Fruit fly (Drosophila melanogaster) whole organism, embryonic: Measurements from ENCODE around the gene CG44158.
A peak's percentile ranks its signal among the peaks of the same experiment; 100 is the strongest.

Experiments used
- Abd-B ChIP-seq: fragments of 200-800 bp; sonication (Bioruptor generic); optimal IDR thresholded peaks from 2 replicates; lab custom pipeline; 2018; ENCODE audit warnings: missing biosample characterization, mild to moderate bottlenecking, missing genetic modification characterization, moderate library complexity
- Ada2b ChIP-seq: fragments of 200-800 bp; sonication (Bioruptor generic); IDR thresholded peaks from 2 replicates; pipeline ENCODE4 v1.3.6; 2022; ENCODE audit warnings: missing biosample characterization, missing genetic modification characterization
- Atf6 ChIP-seq: fragments of 200-800 bp; sonication (Bioruptor generic); IDR thresholded peaks from 2 replicates; pipeline ENCODE4 v1.3.6; 2022; ENCODE audit warnings: missing biosample characterization, missing genetic modification characterization
- CG10543 ChIP-seq: fragments of 200-800 bp; sonication (Bioruptor generic); optimal IDR thresholded peaks from 3 replicates; lab custom pipeline; 2017; ENCODE audit warnings: missing biosample characterization, mild to moderate bottlenecking, missing genetic modification characterization, moderate library complexity
- CG10979 ChIP-seq: fragments of 200-800 bp; sonication (Bioruptor generic); optimal IDR thresholded peaks from 2 replicates; lab custom pipeline; 2018; ENCODE audit warnings: missing biosample characterization, mild to moderate bottlenecking, missing genetic modification characterization, moderate library complexity
- CG13894 ChIP-seq: fragments of 200-800 bp; sonication (Bioruptor generic); optimal IDR thresholded peaks from 3 replicates; lab custom pipeline; 2018; ENCODE audit warnings: missing biosample characterization, mild to moderate bottlenecking, missing genetic modification characterization, moderate library complexity
- CG15479 ChIP-seq: fragments of 200-800 bp; sonication (Bioruptor generic); optimal IDR thresholded peaks from 3 replicates; lab custom pipeline; 2019; ENCODE audit warnings: missing biosample characterization, mild to moderate bottlenecking, missing genetic modification characterization, moderate library complexity
- CG15696 ChIP-seq: fragments of 200-800 bp; sonication (Bioruptor generic); optimal IDR thresholded peaks from 2 replicates; lab custom pipeline; 2019; ENCODE audit warnings: missing biosample characterization, mild to moderate bottlenecking, missing genetic modification characterization, moderate library complexity
- CG17328 ChIP-seq: fragments of 200-800 bp; sonication (Bioruptor generic); IDR thresholded peaks from 2 replicates; pipeline ENCODE4 v1.3.6; 2022; ENCODE audit warnings: missing biosample characterization, missing genetic modification characterization
- CG2120 ChIP-seq: fragments of 200-800 bp; sonication (Bioruptor generic); optimal IDR thresholded peaks from 3 replicates; lab custom pipeline; 2016; ENCODE audit warnings: missing biosample characterization, missing genetic modification characterization
- CG30403 ChIP-seq: fragments of 200-800 bp; sonication (Bioruptor generic); optimal IDR thresholded peaks from 3 replicates; lab custom pipeline; 2016; ENCODE audit warnings: missing biosample characterization, missing genetic modification characterization
- CG32532 ChIP-seq: fragments of 200-800 bp; sonication (Bioruptor generic); IDR thresholded peaks from 2 replicates; pipeline ENCODE4 v1.3.6; 2022; ENCODE audit warnings: missing biosample characterization, missing genetic modification characterization
- CG43689 ChIP-seq: fragments of 200-800 bp; sonication (Bioruptor generic); IDR thresholded peaks from 2 replicates; pipeline ENCODE4 v1.3.6; 2022; ENCODE audit warnings: missing biosample characterization, missing genetic modification characterization
- CG5953 ChIP-seq: fragments of 200-800 bp; sonication (Bioruptor generic); IDR thresholded peaks from 2 replicates; pipeline ENCODE4 v1.3.6; 2022; ENCODE audit warnings: missing biosample characterization, missing genetic modification characterization
- CG8765 ChIP-seq: fragments of 200-800 bp; sonication (Bioruptor generic); IDR thresholded peaks from 2 replicates; pipeline ENCODE4 v1.3.6; 2022; ENCODE audit warnings: missing biosample characterization, missing genetic modification characterization
- CG9932 ChIP-seq: fragments of 200-800 bp; sonication (Bioruptor generic); IDR thresholded peaks from 2 replicates; pipeline ENCODE4 v1.3.6; 2022; ENCODE audit warnings: missing biosample characterization, missing genetic modification characterization
- D19B ChIP-seq: fragments of 200-800 bp; sonication (Bioruptor generic); optimal IDR thresholded peaks from 2 replicates; lab custom pipeline; 2017; ENCODE audit warnings: missing biosample characterization, mild to moderate bottlenecking, missing genetic modification characterization
- Doc3 ChIP-seq: fragments of 200-800 bp; sonication (Bioruptor generic); IDR thresholded peaks from 3 replicates; pipeline ENCODE4 v1.3.6; 2022; ENCODE audit warnings: missing biosample characterization, missing genetic modification characterization; ENCODE audit not compliant: partially characterized antibody
- Drgx ChIP-seq: fragments of 200-800 bp; sonication (Bioruptor generic); IDR thresholded peaks from 2 replicates; pipeline ENCODE4 v1.3.6; 2022; ENCODE audit warnings: missing biosample characterization, missing genetic modification characterization
- Ets65A ChIP-seq: fragments of 200-800 bp; sonication (Bioruptor generic); peaks from one replicate; lab custom pipeline; 2016; ENCODE audit warnings: missing biosample characterization, missing genetic modification characterization
- Med ChIP-seq: fragments of 200-800 bp; sonication (Bioruptor generic); peaks from one replicate; lab custom pipeline; 2016; ENCODE audit warnings: missing biosample characterization, missing genetic modification characterization, mild to moderate bottlenecking, inconsistent platforms, moderate library complexity
- Mrtf ChIP-seq: fragments of 200-800 bp; sonication (Bioruptor generic); IDR thresholded peaks from 3 replicates; pipeline ENCODE4 v1.3.6; 2022; ENCODE audit warnings: missing biosample characterization, missing genetic modification characterization
- Nf-YA ChIP-seq: fragments of 200-800 bp; sonication (Bioruptor generic); IDR thresholded peaks from 2 replicates; pipeline ENCODE4 v1.3.6; 2022; ENCODE audit warnings: missing biosample characterization, missing genetic modification characterization
- Rfx ChIP-seq: fragments of 200-800 bp; sonication (Bioruptor generic); IDR thresholded peaks from 2 replicates; pipeline ENCODE4 v1.3.6; 2022; ENCODE audit warnings: missing biosample characterization, missing genetic modification characterization
- Spps ChIP-seq: fragments of 200-800 bp; sonication (Bioruptor generic); optimal IDR thresholded peaks from 2 replicates; lab custom pipeline; 2018; ENCODE audit warnings: missing biosample characterization, mild to moderate bottlenecking, missing genetic modification characterization
- Xrp1 ChIP-seq: fragments of 200-800 bp; sonication (Bioruptor generic); IDR thresholded peaks from 2 replicates; pipeline ENCODE4 v1.3.6; 2022; ENCODE audit warnings: missing biosample characterization, missing genetic modification characterization
- YL-1 ChIP-seq: fragments of 200-800 bp; sonication (Bioruptor generic); optimal IDR thresholded peaks from 3 replicates; lab custom pipeline; 2017; ENCODE audit warnings: missing biosample characterization, mild to moderate bottlenecking, missing genetic modification characterization
- ac ChIP-seq: fragments of 200-800 bp; sonication (Bioruptor generic); optimal IDR thresholded peaks from 3 replicates; lab custom pipeline; 2017; ENCODE audit warnings: missing biosample characterization, mild to moderate bottlenecking, missing genetic modification characterization
- ato ChIP-seq: fragments of 200-800 bp; sonication (Bioruptor generic); IDR thresholded peaks from 2 replicates; pipeline ENCODE4 v1.3.6; 2022; ENCODE audit warnings: missing biosample characterization, missing genetic modification characterization; ENCODE audit not compliant: partially characterized antibody
- cas ChIP-seq: fragments of 200-800 bp; sonication (Bioruptor generic); IDR thresholded peaks from 2 replicates; pipeline ENCODE4 v1.3.6; 2022; ENCODE audit warnings: missing biosample characterization, missing genetic modification characterization
- chm ChIP-seq: fragments of 200-800 bp; sonication (Bioruptor generic); IDR thresholded peaks from 2 replicates; pipeline ENCODE4 v1.3.6; 2022; ENCODE audit warnings: missing biosample characterization, missing genetic modification characterization
- dan ChIP-seq: fragments of 200-800 bp; sonication (Bioruptor generic); IDR thresholded peaks from 2 replicates; pipeline ENCODE4 v1.3.6; 2022; ENCODE audit warnings: missing biosample characterization, missing genetic modification characterization
- dpn ChIP-seq, 2 experiments: fragments of 200-800 bp; sonication (Bioruptor generic); optimal IDR thresholded peaks; 3 replicates each; lab custom pipeline; 2016; ENCODE audit warnings: missing biosample characterization in 2 of 2, missing genetic modification characterization in 2 of 2
- dysf ChIP-seq: fragments of 200-800 bp; sonication (Bioruptor generic); IDR thresholded peaks from 3 replicates; pipeline ENCODE4 v1.3.6; 2022; ENCODE audit warnings: missing biosample characterization, missing genetic modification characterization
- esg ChIP-seq: fragments of 200-800 bp; sonication (Bioruptor generic); conservative IDR thresholded peaks from 2 replicates; pipeline ENCODE4 v1.3.6; 2022; ENCODE audit warnings: missing biosample characterization, missing genetic modification characterization
- gcm ChIP-seq: fragments of 200-800 bp; sonication (Bioruptor generic); optimal IDR thresholded peaks from 2 replicates; lab custom pipeline; 2019; ENCODE audit warnings: missing biosample characterization, mild to moderate bottlenecking, missing genetic modification characterization, moderate library complexity
- mam ChIP-seq: fragments of 200-800 bp; sonication (Bioruptor generic); optimal IDR thresholded peaks from 3 replicates; lab custom pipeline; 2016; ENCODE audit warnings: missing biosample characterization, missing genetic modification characterization
- nerfin-2 ChIP-seq: fragments of 200-800 bp; sonication (Bioruptor generic); IDR thresholded peaks from 2 replicates; pipeline ENCODE4 v1.3.6; 2022; ENCODE audit warnings: missing biosample characterization, missing genetic modification characterization; ENCODE audit not compliant: partially characterized antibody
- otp ChIP-seq: fragments of 200-800 bp; sonication (Bioruptor generic); IDR thresholded peaks from 3 replicates; pipeline ENCODE4, ENCODE4 v1.3.6; 2022; ENCODE audit warnings: missing biosample characterization, missing genetic modification characterization
- prd ChIP-seq, 3 experiments: fragments of >200 bp in 2 of 3; fragments of 200-800 bp in 1 of 3; sonication (Bioruptor generic) in 1 of 3; optimal IDR thresholded peaks in 2 of 3; IDR thresholded peaks in 1 of 3; 2 replicates in 2 of 3; 3 replicates in 1 of 3; pipeline versions ENCODE4 v1.3.6 to Lab custom; 2017 to 2022; ENCODE audit warnings: missing biosample characterization in 1 of 3, missing genetic modification characterization in 1 of 3
- ranshi ChIP-seq: fragments of 200-800 bp; sonication (Bioruptor generic); IDR thresholded peaks from 2 replicates; pipeline ENCODE4 v1.3.6; 2022; ENCODE audit warnings: missing biosample characterization, missing genetic modification characterization
- repo ChIP-seq: fragments of 200-800 bp; sonication (Bioruptor generic); optimal IDR thresholded peaks from 2 replicates; lab custom pipeline; 2016; ENCODE audit warnings: missing biosample characterization, missing genetic modification characterization
- row ChIP-seq: fragments of 200-800 bp; sonication (Bioruptor generic); IDR thresholded peaks from 3 replicates; pipeline ENCODE4 v1.3.6; 2022; ENCODE audit warnings: missing biosample characterization, missing genetic modification characterization
- sens-2 ChIP-seq: fragments of 200-800 bp; sonication (Bioruptor generic); IDR thresholded peaks from 2 replicates; pipeline ENCODE4 v1.3.6; 2022; ENCODE audit warnings: missing biosample characterization, missing genetic modification characterization
- sisA ChIP-seq: fragments of 200-800 bp; sonication (Bioruptor generic); IDR thresholded peaks from 2 replicates; pipeline ENCODE4 v1.3.6; 2022; ENCODE audit warnings: missing biosample characterization, missing genetic modification characterization
- ssp ChIP-seq: fragments of 200-800 bp; sonication (Bioruptor generic); IDR thresholded peaks from 2 replicates; pipeline ENCODE4 v1.3.6; 2022; ENCODE audit warnings: missing biosample characterization, missing genetic modification characterization
- ttk ChIP-seq: fragments of 200-800 bp; sonication (Bioruptor generic); IDR thresholded peaks from 2 replicates; pipeline ENCODE4 v2.1.2; 2022; ENCODE audit warnings: missing biosample characterization, missing genetic modification characterization
- vvl ChIP-seq: fragments of 200-800 bp; sonication (Bioruptor generic); IDR thresholded peaks from 2 replicates; pipeline ENCODE4 v1.3.6; 2022; ENCODE audit warnings: missing biosample characterization, missing genetic modification characterization
- zen ChIP-seq: fragments of 200-800 bp; sonication (Bioruptor generic); optimal IDR thresholded peaks from 3 replicates; lab custom pipeline; 2018; ENCODE audit warnings: missing biosample characterization, mild to moderate bottlenecking, missing genetic modification characterization, moderate library complexity
- zf30C ChIP-seq: fragments of 200-800 bp; sonication (Bioruptor generic); optimal IDR thresholded peaks from 3 replicates; lab custom pipeline; 2018; ENCODE audit warnings: missing biosample characterization, mild to moderate bottlenecking, missing genetic modification characterization

Gene CG44158

DNA sequence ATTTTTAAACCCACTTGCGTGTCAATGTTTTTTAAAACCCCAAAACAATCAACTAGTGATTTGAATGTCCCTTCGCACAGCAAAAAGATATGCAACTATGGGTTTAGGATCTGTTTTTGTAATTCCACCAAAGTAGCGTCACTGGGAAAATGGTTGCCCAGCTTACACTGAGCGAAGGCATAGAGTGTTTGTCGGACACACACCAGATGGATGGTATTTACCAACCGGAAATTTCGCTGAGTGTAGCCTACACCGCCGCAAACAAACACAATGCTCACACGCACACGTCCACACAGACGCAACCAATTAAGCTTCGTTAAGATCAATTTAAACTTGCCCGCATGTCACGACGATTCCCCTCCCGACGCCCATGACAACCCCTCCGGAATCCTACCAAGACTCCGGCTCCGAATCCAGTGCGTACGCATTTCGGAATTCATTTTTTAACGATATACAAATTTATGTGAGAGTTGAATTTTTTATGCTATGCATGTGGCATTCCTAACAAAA lies 20.2 kb downstream of the CG44158 start:
- TF ChIP-seq otp = 0 out of 3 replicates have a peak, but pooled peaks have one; percentile 51
- TF ChIP-seq Ada2b (GFP tag; lab: Robert Waterston, UW) = 0 out of 2 replicates have a peak, but pooled peaks have one; percentile 6
- no peak for TF ChIP-seq ac (GFP tag; lab: Kevin White, UChicago)
- no peak for TF ChIP-seq esg
- no peak for TF ChIP-seq Doc3 (GFP tag; lab: Robert Waterston, UW)
- no peak for TF ChIP-seq dpn (GFP tag; optimal IDR thresholded peaks at IDR 0.05; lab: Kevin White, UChicago)
- peak; percentile 10; the same call in 1 of the 2 replicates for TF ChIP-seq chm (GFP tag; lab: Robert Waterston, UW)
- TF ChIP-seq CG30403 (GFP tag; lab: Kevin White, UChicago) = no peak
- TF ChIP-seq sens-2 = no peak
- TF ChIP-seq Xrp1 (GFP tag; lab: Robert Waterston, UW) = 0 out of 2 replicates have a peak, but pooled peaks have one; percentile 18
- peak; percentile 56 for TF ChIP-seq Med
- no peak for TF ChIP-seq CG15479 (GFP tag; lab: Kevin White, UChicago)
- peak; percentile 19 for TF ChIP-seq CG10543 (GFP tag; lab: Kevin White, UChicago)
- no peak for TF ChIP-seq nerfin-2 (GFP tag; lab: Robert Waterston, UW)
- 0 out of 2 replicates have a peak, but pooled peaks have one; percentile 23 for TF ChIP-seq Nf-YA
- TF ChIP-seq Drgx (GFP tag; lab: Robert Waterston, UW) = 0 out of 2 replicates have a peak, but pooled peaks have one; percentile 17
- TF ChIP-seq Mrtf (GFP tag; lab: Robert Waterston, UW) = 0 out of 3 replicates have a peak, but pooled peaks have one; percentile 13
- TF ChIP-seq zen (tag; lab: Kevin White, UChicago) = no peak
- TF ChIP-seq Atf6 (GFP tag; lab: Robert Waterston, UW) = peak; percentile 45; the same call in 1 of the 2 replicates
- peak; percentile 43; the same call in 1 of the 3 replicates for TF ChIP-seq row (GFP tag; lab: Robert Waterston, UW)
- peak; percentile 35 for TF ChIP-seq CG2120 (GFP tag; lab: Kevin White, UChicago)
- peak; percentile 31; the same call in 1 of the 2 replicates for TF ChIP-seq vvl (GFP tag; lab: Robert Waterston, UW)
- TF ChIP-seq D19B (GFP tag; lab: Kevin White, UChicago) = no peak
- peak; percentile 48 for TF ChIP-seq zf30C
- TF ChIP-seq ssp (GFP tag; lab: Robert Waterston, UW) = no peak
- peak; percentile 58; the same call in 1 of the 2 replicates for TF ChIP-seq CG32532 (GFP tag; lab: Robert Waterston, UW)
- no peak for TF ChIP-seq ato (GFP tag; lab: Robert Waterston, UW)
- 0 out of 2 replicates have a peak, but pooled peaks have one; percentile 28 for TF ChIP-seq ttk (GFP tag; lab: Robert Waterston, UW)
- peak; percentile 6 for TF ChIP-seq mam
- no peak for TF ChIP-seq CG5953 (GFP tag; lab: Robert Waterston, UW)
- TF ChIP-seq gcm = peak; percentile 70
- TF ChIP-seq CG8765 (GFP tag; lab: Robert Waterston, UW) = no peak
- no peak for TF ChIP-seq CG15696 (tag; lab: Kevin White, UChicago)
- peak; percentile 91 for TF ChIP-seq repo (GFP tag; lab: Kevin White, UChicago)
- TF ChIP-seq dysf = 0 out of 3 replicates have a peak, but pooled peaks have one; percentile 34
- TF ChIP-seq sisA (GFP tag; lab: Robert Waterston, UW) = 0 out of 2 replicates have a peak, but pooled peaks have one; percentile 15
- TF ChIP-seq CG17328 (GFP tag; lab: Robert Waterston, UW) = 0 out of 2 replicates have a peak, but pooled peaks have one; percentile 13
- no peak for TF ChIP-seq CG43689 (GFP tag; lab: Robert Waterston, UW)
- no peak for TF ChIP-seq Abd-B (GFP tag; lab: Kevin White, UChicago)
- no peak for TF ChIP-seq Spps
- peak; percentile 31; the same call in 1 of the 2 replicates for TF ChIP-seq Rfx (GFP tag; lab: Robert Waterston, UW)
- no peak for TF ChIP-seq CG13894 (tag; lab: Kevin White, UChicago)
- TF ChIP-seq CG10979 = no peak
- no peak for TF ChIP-seq Ets65A (GFP tag; lab: Kevin White, UChicago)
- peak; percentile 27; the same call in 1 of the 2 replicates for TF ChIP-seq CG9932 (GFP tag; lab: Robert Waterston, UW)
- TF ChIP-seq cas (GFP tag; lab: Robert Waterston, UW) = no peak
- no peak for TF ChIP-seq dan (GFP tag; lab: Robert Waterston, UW)
- TF ChIP-seq ranshi (GFP tag; lab: Robert Waterston, UW) = 0 out of 2 replicates have a peak, but pooled peaks have one; percentile 21
- TF ChIP-seq YL-1 (GFP tag; lab: Kevin White, UChicago) = no peak
- no peak for TF ChIP-seq prd (optimal IDR thresholded peaks at IDR 0.05; lab: Kevin White, UChicago)
- 0 out of 3 replicates have a peak, but pooled peaks have one; percentile 31 for TF ChIP-seq prd (GFP tag; IDR thresholded peaks at IDR 0.05; lab: Robert Waterston, UW)
